Fruit fly (Drosophila melanogaster): ENCODE data around the gene S6k.
A peak's percentile ranks its signal among the peaks of the same experiment; 100 is the strongest.

Gene S6k

DNA sequence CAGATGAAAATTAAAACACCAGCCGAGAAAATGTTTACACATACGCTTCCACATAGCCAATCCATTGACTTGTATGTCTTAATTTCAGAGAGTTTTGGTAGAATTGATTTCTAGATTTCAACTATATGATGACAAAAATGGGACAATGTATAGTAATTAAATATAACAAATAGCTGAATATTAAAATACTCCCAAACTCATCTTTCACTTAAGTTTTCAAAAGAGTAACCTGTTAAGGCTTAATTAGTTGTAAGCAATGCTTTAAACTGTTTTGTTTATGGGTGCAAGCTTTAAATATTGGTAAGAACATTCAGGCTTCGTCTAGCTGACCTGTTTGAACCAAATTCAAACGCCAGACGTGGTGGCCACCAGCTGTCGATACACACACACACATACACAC lies 18.0 kb upstream of the S6k start (continued):
- TF ChIP-seq CG18011 (GFP tag; optimal IDR thresholded peaks at IDR 0.05), result no peak
- peak; percentile 5 for TF ChIP-seq mam (GFP tag; optimal IDR thresholded peaks at IDR 0.05)
- no peak for TF ChIP-seq Dek (tag; optimal IDR thresholded peaks at IDR 0.05)
- no peak for TF ChIP-seq croc (GFP tag; conservative IDR thresholded peaks at IDR 0.05)
- TF ChIP-seq dpn (GFP tag; optimal IDR thresholded peaks at IDR 0.05), result peak in 1 of 2 experiments; percentile 9
- TF ChIP-seq nerfin-2 (GFP tag; IDR thresholded peaks at IDR 0.05; ENCODE audit: partially characterized antibody), result no peak
- no peak for TF ChIP-seq Eip74EF (GFP tag; optimal IDR thresholded peaks at IDR 0.05)
- no peak for TF ChIP-seq cg (GFP tag; optimal IDR thresholded peaks at IDR 0.05)
- TF ChIP-seq Dip3 (GFP tag; optimal IDR thresholded peaks at IDR 0.05), result no peak
- TF ChIP-seq sisA (GFP tag; IDR thresholded peaks at IDR 0.05), result no peak
- no peak for TF ChIP-seq Dp (GFP tag; optimal IDR thresholded peaks at IDR 0.05)
- TF ChIP-seq tin (GFP tag; optimal IDR thresholded peaks at IDR 0.05), result no peak
- TF ChIP-seq Camta (GFP tag; optimal IDR thresholded peaks at IDR 0.05), result no peak
- peak; percentile 3 for TF ChIP-seq CG13775 (GFP tag; optimal IDR thresholded peaks at IDR 0.05)
- TF ChIP-seq esg (GFP tag; conservative IDR thresholded peaks at IDR 0.05), result no peak; the same call in 1 of the 2 replicates
- peak; percentile 10 for TF ChIP-seq trem (tag; optimal IDR thresholded peaks at IDR 0.05)
- TF ChIP-seq dimm (GFP tag; IDR thresholded peaks at IDR 0.05), result no peak
- no peak for TF ChIP-seq Side (GFP tag; optimal IDR thresholded peaks at IDR 0.05)
- no peak for TF ChIP-seq CG32772 (GFP tag; IDR thresholded peaks at IDR 0.05)
- peak; percentile 3 for TF ChIP-seq CG17385 (GFP tag; optimal IDR thresholded peaks at IDR 0.05)
- TF ChIP-seq toy (GFP tag; IDR thresholded peaks at IDR 0.05), result no peak
- no peak for TF ChIP-seq chif (GFP tag; optimal IDR thresholded peaks at IDR 0.05)
- TF ChIP-seq peb (GFP tag; IDR thresholded peaks at IDR 0.05), result no peak
- TF ChIP-seq rib (GFP tag; IDR thresholded peaks at IDR 0.05), result no peak
- TF ChIP-seq B-H2 (GFP tag; optimal IDR thresholded peaks at IDR 0.05), result no peak
- no peak for TF ChIP-seq ase (GFP tag; IDR thresholded peaks at IDR 0.05)
- TF ChIP-seq CG18599 (GFP tag; optimal IDR thresholded peaks at IDR 0.05), result no peak
- TF ChIP-seq Dbx (GFP tag; IDR thresholded peaks at IDR 0.05), result no peak
- TF ChIP-seq HLH3B (GFP tag; IDR thresholded peaks at IDR 0.05), result no peak
- TF ChIP-seq CG33557 (GFP tag; optimal IDR thresholded peaks at IDR 0.05), result no peak
- no peak for TF ChIP-seq CG6272 (GFP tag; IDR thresholded peaks at IDR 0.05)
- no peak for TF ChIP-seq HLH54F (GFP tag; optimal IDR thresholded peaks at IDR 0.05)
- no peak for TF ChIP-seq CG7745 (tag; optimal IDR thresholded peaks at IDR 0.05)
- peak; percentile 39 for TF ChIP-seq CG18619 (GFP tag; optimal IDR thresholded peaks at IDR 0.05)
- TF ChIP-seq CG10959 (GFP tag; IDR thresholded peaks at IDR 0.05), result no peak
- no peak for TF ChIP-seq CG2129 (GFP tag; IDR thresholded peaks at IDR 0.05; ENCODE audit: partially characterized antibody)
- TF ChIP-seq Sin3A (optimal IDR thresholded peaks at IDR 0.05), result no peak
- peak; percentile 57 for TF ChIP-seq Sox102F (GFP tag; optimal IDR thresholded peaks at IDR 0.05)
- TF ChIP-seq yki (optimal IDR thresholded peaks at IDR 0.05), result no peak
- no peak for TF ChIP-seq CG12942 (GFP tag; optimal IDR thresholded peaks at IDR 0.05)
- TF ChIP-seq slp2 (GFP tag; optimal IDR thresholded peaks at IDR 0.05), result no peak
- peak; percentile 32 for TF ChIP-seq Ssrp (tag; optimal IDR thresholded peaks at IDR 0.05)
- no peak for TF ChIP-seq tgo (GFP tag; IDR thresholded peaks at IDR 0.05)
- TF ChIP-seq otp (GFP tag; IDR thresholded peaks at IDR 0.05), result no peak
- no peak for TF ChIP-seq CG16815 (GFP tag; optimal IDR thresholded peaks at IDR 0.05)
- TF ChIP-seq lab (GFP tag; optimal IDR thresholded peaks at IDR 0.05), result peak; percentile 18
- no peak for TF ChIP-seq zen (tag; optimal IDR thresholded peaks at IDR 0.05)
- TF ChIP-seq tx (GFP tag; optimal IDR thresholded peaks at IDR 0.05), result no peak
- TF ChIP-seq D (optimal IDR thresholded peaks at IDR 0.05), result no peak
- peak; percentile 15 for TF ChIP-seq D (GFP tag; optimal IDR thresholded peaks at IDR 0.05)
- TF ChIP-seq H2.0 (GFP tag; IDR thresholded peaks at IDR 0.05), result no peak
- TF ChIP-seq dati (GFP tag; IDR thresholded peaks at IDR 0.05), result no peak
- TF ChIP-seq jing (GFP tag; optimal IDR thresholded peaks at IDR 0.05), result no peak

Measured in whole organism, embryonic.